Worm (Caenorhabditis elegans) whole organism, early embryonic: ENCODE results near the gene tsp-18.

Experiments
- B0310.2 ChIP-seq: sonication (generic microtip); optimal IDR thresholded peaks from 2 replicates; lab custom pipeline; 2016; ENCODE audit warnings: mild to moderate bottlenecking, missing genetic modification characterization, missing compliant biosample characterization
- F13C5.2 ChIP-seq: sonication (generic microtip); optimal IDR thresholded peaks from 2 replicates; lab custom pipeline; 2017; ENCODE audit warnings: mild to moderate bottlenecking, missing genetic modification characterization, inconsistent platforms, missing compliant biosample characterization
- aly-1 ChIP-seq: sonication (generic microtip); optimal IDR thresholded peaks from 2 replicates; lab custom pipeline; 2016; ENCODE audit warnings: missing genetic modification characterization, missing compliant biosample characterization
- ama-1 ChIP-seq: fragments of 150-350 bp; optimal IDR thresholded peaks from 2 replicates; lab custom pipeline; 2014
- ceh-13 ChIP-seq: fragments of 200-800 bp; sonication (Bioruptor generic); optimal IDR thresholded peaks from 2 replicates; lab custom pipeline; 2018; ENCODE audit warnings: mild to moderate bottlenecking, missing genetic modification characterization, missing compliant biosample characterization
- ceh-36 ChIP-seq: sonication (generic microtip); optimal IDR thresholded peaks from 2 replicates; lab custom pipeline; 2016; ENCODE audit warnings: missing genetic modification characterization, inconsistent platforms, missing compliant biosample characterization
- ets-7 ChIP-seq: sonication (generic microtip); optimal IDR thresholded peaks from 2 replicates; lab custom pipeline; 2016; ENCODE audit warnings: missing genotype, missing genetic modification characterization, missing compliant biosample characterization
- flt-1 ChIP-seq: fragments of 200-800 bp; sonication (Bioruptor generic); IDR thresholded peaks from 2 replicates; pipeline ENCODE4 v1.3.6; 2022; ENCODE audit warnings: missing genetic modification characterization, missing compliant biosample characterization
- hmbx-1 ChIP-seq: sonication (generic microtip); optimal IDR thresholded peaks from 2 replicates; lab custom pipeline; 2016; ENCODE audit warnings: mild to moderate bottlenecking, missing genetic modification characterization, missing compliant biosample characterization
- hmg-4 ChIP-seq: fragments of 200-800 bp; sonication (Bioruptor generic); optimal IDR thresholded peaks from 2 replicates; lab custom pipeline; 2018; ENCODE audit warnings: mild to moderate bottlenecking, missing genetic modification characterization, missing compliant biosample characterization
- hnd-1 ChIP-seq: sonication (generic microtip); optimal IDR thresholded peaks from 2 replicates; lab custom pipeline; 2016; ENCODE audit warnings: missing genetic modification characterization, missing compliant biosample characterization
- pes-1 ChIP-seq: fragments of 200-800 bp; sonication (Bioruptor generic); IDR thresholded peaks from 2 replicates; pipeline ENCODE4 v1.3.6; 2022; ENCODE audit warnings: missing genetic modification reagents, missing genetic modification characterization, missing compliant biosample characterization
- scrt-1 ChIP-seq: fragments of 200-800 bp; sonication (Bioruptor generic); IDR thresholded peaks from 2 replicates; pipeline ENCODE4 v1.3.6; 2022; ENCODE audit warnings: missing genetic modification characterization, missing compliant biosample characterization
- sea-1 ChIP-seq: fragments of 200-800 bp; sonication (Bioruptor generic); conservative IDR thresholded peaks from 2 replicates; pipeline ENCODE4 v1.3.6; 2022; ENCODE audit warnings: missing genetic modification characterization, missing compliant biosample characterization
- tbx-11 ChIP-seq: fragments of 200-800 bp; sonication (Bioruptor generic); IDR thresholded peaks from 2 replicates; pipeline ENCODE4 v1.3.6; 2022; ENCODE audit warnings: missing genetic modification characterization, missing compliant biosample characterization
- tbx-37 ChIP-seq: fragments of 200-800 bp; sonication (Bioruptor generic); conservative IDR thresholded peaks from 2 replicates; pipeline ENCODE4 v1.3.6; 2022; ENCODE audit warnings: missing genetic modification reagents, missing genetic modification characterization, missing compliant biosample characterization
- tra-4 ChIP-seq: sonication (generic microtip); optimal IDR thresholded peaks from 2 replicates; lab custom pipeline; 2017; ENCODE audit warnings: missing genetic modification characterization, missing compliant biosample characterization

Gene tsp-18

DNA sequence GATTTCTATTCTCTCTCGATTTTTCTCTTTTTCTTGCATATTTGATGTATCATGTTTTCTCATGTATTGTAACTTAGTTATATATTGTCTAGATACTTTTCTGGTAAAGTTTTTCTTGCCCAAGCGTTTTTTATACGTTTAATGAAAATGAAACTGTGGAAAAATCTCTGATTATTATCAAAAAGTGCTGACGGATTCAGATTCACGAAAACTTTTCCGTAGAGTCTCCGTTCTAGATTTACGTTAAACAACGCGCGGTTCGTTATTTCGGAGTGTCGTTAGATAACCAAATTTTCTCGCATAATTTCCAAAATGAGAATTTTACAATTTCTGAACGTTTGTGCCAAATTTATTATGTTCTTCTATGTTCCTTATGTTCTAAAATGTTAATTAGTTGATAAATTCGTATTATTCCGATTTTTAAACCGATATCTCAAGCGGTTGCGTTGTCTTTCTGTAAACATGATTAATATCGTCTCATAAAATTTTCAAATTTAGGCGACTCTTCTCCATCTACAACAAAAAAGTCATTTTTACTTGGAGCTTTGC is 13.9 kb downstream of the tsp-18 start, which contains the start of gene ptp-2:
ptp-2 (plus strand) TSS at position 499 of the 549 bp plus-strand sequence.
- TF ChIP-seq tbx-37 (GFP tag; lab: Robert Waterston, UW) (no peak), F13C5.2 (tag; lab: Kevin White, UChicago) (no peak), scrt-1 (GFP tag; lab: Robert Waterston, UW) (no peak), pes-1 (GFP tag; lab: Robert Waterston, UW) (no peak), hmbx-1 (tag; lab: Kevin White, UChicago) (no peak), ama-1 (lab: Kevin White, UChicago) (no peak), hmg-4 (GFP tag; lab: Kevin White, UChicago) (no peak), tbx-11 (no peak), ets-7 (tag; lab: Kevin White, UChicago) (no peak), sea-1 (GFP tag; lab: Robert Waterston, UW) (no peak), ceh-13 (GFP tag; lab: Kevin White, UChicago) (no peak), hnd-1 (tag; lab: Kevin White, UChicago) (no peak), aly-1 (no peak), ceh-36 (tag; lab: Kevin White, UChicago) (no peak), B0310.2 (tag; lab: Kevin White, UChicago) (no peak), flt-1 (GFP tag; lab: Robert Waterston, UW) (no peak), tra-4 (tag; lab: Kevin White, UChicago) (no peak)

DNA sequence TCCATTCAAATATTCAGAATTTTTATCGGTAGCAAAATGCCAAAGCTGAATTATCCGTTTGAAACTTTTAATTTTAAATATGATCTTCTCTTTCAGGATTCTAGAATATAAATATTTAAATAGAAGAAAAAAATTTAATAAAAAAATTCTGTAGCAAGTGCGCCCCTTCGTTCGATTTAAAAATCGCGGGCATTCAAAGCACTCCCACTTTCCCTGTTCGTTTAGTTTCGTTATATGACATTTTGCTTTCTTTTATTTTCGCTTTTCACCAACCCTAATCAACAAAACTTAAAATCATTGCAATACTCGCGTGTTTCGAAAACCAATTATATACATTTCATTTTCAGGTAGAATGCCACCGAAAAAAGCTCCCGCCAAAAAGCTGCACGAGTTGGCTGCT is 17.3 kb downstream of the tsp-18 start, which contains the start of gene vrk-1:
vrk-1 (plus strand) TSS at position 348 of the 400 bp plus-strand sequence.
- TF ChIP-seq sea-1 (GFP tag; lab: Robert Waterston, UW) (no peak), B0310.2 (tag; lab: Kevin White, UChicago) (no peak)

DNA sequence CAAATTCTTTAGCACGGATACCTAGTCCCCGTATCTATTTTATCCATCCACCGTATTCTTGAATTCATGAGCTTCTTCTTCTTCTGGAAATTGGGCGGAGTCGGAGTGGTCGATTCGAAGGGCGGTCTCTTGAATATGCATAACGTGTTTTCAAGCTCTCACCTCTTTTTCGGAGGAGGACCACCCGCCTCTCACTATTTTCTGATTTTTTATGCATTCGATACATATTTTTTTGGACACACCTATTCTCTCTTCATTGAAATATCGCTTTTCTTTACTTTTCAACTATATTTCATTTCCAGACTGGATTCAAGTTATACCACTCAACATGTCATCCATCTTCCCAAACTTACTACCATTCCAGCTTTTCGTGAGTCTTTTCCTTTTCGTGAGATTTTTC is 24.1 kb downstream of the tsp-18 start, which contains the start of gene egl-44:
egl-44 (plus strand) TSS at position 301 of the 400 bp plus-strand sequence.
- TF ChIP-seq tbx-37 (GFP tag; lab: Robert Waterston, UW): no peak
- no peak for TF ChIP-seq ets-7 (tag; lab: Kevin White, UChicago)
- no peak for TF ChIP-seq sea-1 (GFP tag; lab: Robert Waterston, UW)
- no peak for TF ChIP-seq pes-1 (GFP tag; lab: Robert Waterston, UW)
- no peak for TF ChIP-seq hnd-1 (tag; lab: Kevin White, UChicago)
- TF ChIP-seq tbx-11: no peak

DNA sequence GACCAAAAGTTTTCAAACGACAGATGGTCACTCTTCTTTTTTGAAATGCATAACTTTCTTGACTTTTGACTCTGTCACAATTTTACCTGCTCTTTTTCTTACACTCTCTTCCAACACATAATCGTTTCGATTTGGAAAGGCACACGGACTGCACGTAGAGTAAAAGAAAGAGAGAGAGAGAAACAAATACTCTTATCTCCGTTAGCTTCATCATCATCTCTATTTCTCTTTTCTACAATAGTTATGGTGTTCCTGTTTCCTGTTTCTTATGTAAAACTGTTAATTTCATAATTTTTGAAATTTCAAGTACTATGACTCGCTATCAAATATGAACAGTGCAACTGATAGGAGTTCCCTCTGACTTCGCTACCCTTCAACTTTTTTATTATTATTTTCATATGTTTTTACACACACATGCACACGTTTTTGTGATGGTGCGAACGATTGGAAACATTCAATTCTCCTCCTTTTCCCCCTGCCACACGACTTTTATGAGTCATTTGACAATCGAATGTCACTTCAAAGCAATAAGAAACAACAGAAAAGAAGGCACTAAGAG is 25.8 kb downstream of the tsp-18 start:
- TF ChIP-seq ama-1 (lab: Kevin White, UChicago) (no peak), F13C5.2 (tag; lab: Kevin White, UChicago) (no peak), aly-1 (no peak), tra-4 (tag; lab: Kevin White, UChicago) (no peak), hmbx-1 (tag; lab: Kevin White, UChicago) (no peak), tbx-37 (GFP tag; lab: Robert Waterston, UW) (no peak), B0310.2 (tag; lab: Kevin White, UChicago) (no peak)

DNA sequence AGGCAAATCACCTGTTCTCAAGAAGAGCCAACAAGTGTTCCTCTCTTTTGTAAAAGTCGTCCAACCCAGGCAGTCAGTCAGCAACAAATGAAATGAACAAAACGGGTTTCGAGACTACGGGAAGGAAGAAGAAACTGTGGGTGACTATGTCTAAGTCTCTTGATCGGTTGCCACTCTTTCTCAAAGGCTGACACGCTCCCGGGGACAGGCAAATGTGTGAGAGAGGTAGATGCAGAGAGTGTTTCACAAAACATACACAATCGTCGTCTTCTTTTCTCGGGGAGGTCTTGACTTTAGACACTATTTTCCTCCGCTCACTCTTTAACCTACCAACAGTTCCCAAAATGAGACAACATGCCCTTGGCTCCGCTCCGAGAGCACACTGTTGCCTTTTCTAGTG is 26.8 kb downstream of the tsp-18 start:
- TF ChIP-seq pes-1 (GFP tag; lab: Robert Waterston, UW) (no peak), aly-1 (no peak), hmbx-1 (tag; lab: Kevin White, UChicago) (no peak), sea-1 (GFP tag; lab: Robert Waterston, UW) (no peak)

DNA sequence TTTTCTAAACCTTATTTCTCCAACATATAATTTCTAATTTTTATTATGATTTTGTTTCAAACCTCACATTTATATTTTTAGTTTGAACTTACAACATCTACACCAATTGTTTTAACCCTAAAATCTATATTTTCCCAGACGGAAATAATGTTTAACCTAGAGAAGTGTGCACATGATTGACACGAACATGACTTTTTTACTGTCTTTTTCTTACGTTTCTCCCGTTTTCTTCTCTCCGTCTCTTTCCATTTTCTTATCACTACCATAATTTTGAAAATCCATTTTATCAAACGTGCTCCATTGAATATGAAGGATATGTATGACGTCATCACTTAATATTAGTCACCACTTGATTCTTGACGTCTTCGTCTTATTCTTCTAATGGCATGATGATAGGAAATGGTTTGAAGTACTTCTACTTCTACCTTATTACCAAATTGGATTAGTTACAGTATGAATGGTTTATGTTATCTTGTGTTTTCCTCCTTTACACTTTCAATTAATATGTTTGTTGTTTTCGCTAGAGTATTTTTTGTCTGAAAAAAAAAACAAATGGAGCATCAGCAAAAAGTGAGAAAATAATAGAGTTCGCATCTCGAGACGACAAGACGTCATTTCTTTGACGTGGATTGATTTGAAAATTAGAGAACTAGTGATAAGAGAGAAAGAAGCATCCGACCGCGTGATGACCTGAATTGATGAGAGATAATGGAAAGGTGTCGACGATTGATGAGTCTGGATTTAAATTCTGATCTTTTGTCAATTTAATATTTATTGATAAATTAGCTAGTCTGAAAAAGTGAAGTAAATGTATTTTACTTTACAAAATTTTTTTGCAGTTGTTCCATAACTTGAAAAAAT is 27.8 kb downstream of the tsp-18 start:
- no peak for TF ChIP-seq pes-1 (GFP tag; lab: Robert Waterston, UW)
- no peak for TF ChIP-seq F13C5.2 (tag; lab: Kevin White, UChicago)
- no peak for TF ChIP-seq aly-1
- no peak for TF ChIP-seq ceh-13 (GFP tag; lab: Kevin White, UChicago)
- no peak for TF ChIP-seq tbx-37 (GFP tag; lab: Robert Waterston, UW)
- no peak for TF ChIP-seq ceh-36 (tag; lab: Kevin White, UChicago)
- TF ChIP-seq hnd-1 (tag; lab: Kevin White, UChicago): no peak
- TF ChIP-seq hmg-4 (GFP tag; lab: Kevin White, UChicago): no peak
- TF ChIP-seq hmbx-1 (tag; lab: Kevin White, UChicago): no peak
- no peak for TF ChIP-seq B0310.2 (tag; lab: Kevin White, UChicago)
- no peak for TF ChIP-seq ama-1 (lab: Kevin White, UChicago)
- no peak for TF ChIP-seq ets-7 (tag; lab: Kevin White, UChicago)
- no peak for TF ChIP-seq tra-4 (tag; lab: Kevin White, UChicago)
- TF ChIP-seq sea-1 (GFP tag; lab: Robert Waterston, UW): no peak
- TF ChIP-seq scrt-1 (GFP tag; lab: Robert Waterston, UW): no peak
- TF ChIP-seq tbx-11: no peak

DNA sequence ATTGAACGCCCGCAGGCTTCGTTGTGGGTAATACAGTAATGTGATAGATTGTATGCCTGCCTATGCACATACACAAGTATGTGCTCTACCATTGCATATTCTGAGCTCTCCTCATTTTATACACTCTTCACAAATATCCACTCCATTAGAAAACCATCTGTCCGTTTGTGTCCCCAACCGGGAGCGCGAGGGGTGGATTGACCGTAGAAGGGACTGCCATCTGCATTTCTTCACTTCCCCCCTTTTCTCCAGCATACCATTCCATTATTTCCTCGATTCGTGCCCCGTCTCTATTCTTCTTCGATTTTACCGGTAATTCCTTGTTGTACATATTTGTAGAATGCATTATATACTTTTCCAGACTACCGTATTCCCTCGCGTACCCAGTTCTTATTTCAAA is 28.8 kb downstream of the tsp-18 start:
- TF ChIP-seq ceh-36 (tag; lab: Kevin White, UChicago) (peak; percentile 24), ceh-13 (GFP tag; lab: Kevin White, UChicago) (no peak), tbx-37 (GFP tag; lab: Robert Waterston, UW) (no peak), hmg-4 (GFP tag; lab: Kevin White, UChicago) (peak; percentile 50)
